Worm (Caenorhabditis elegans) whole organism, L1 larva: ENCODE data around the gene T06A10.107.

ENCODE experiments used
- ama-1 ChIP-seq: fragments of 150-350 bp; optimal IDR thresholded peaks from 2 replicates; lab custom pipeline; 2014
- ces-1 ChIP-seq: fragments of 150-350 bp; optimal IDR thresholded peaks from 2 replicates; lab custom pipeline; 2014; ENCODE audit warnings: missing biosample characterization, missing genetic modification reagents, missing genetic modification characterization
- efl-1 ChIP-seq, 4 experiments: fragments of 150-350 bp; optimal IDR thresholded peaks in 3 of 4; peaks in 1 of 4; 1 replicate in 1 of 4; 2 replicates in 3 of 4; lab custom pipeline; 2014; ENCODE audit warnings: missing biosample characterization in 2 of 4, missing genetic modification characterization in 2 of 4, missing genetic modification reagents in 2 of 4
- fkh-10 ChIP-seq: sonication (generic microtip); optimal IDR thresholded peaks from 2 replicates; lab custom pipeline; 2017; ENCODE audit warnings: missing biosample characterization, missing genetic modification reagents, missing genetic modification characterization
- fos-1 ChIP-seq: fragments of 150-350 bp; optimal IDR thresholded peaks from 2 replicates; lab custom pipeline; 2014; ENCODE audit warnings: missing biosample characterization, missing genetic modification characterization
- lin-35 ChIP-seq, 2 experiments: fragments of 150-350 bp; optimal IDR thresholded peaks; 2 replicates each; lab custom pipeline; 2014; ENCODE audit warnings: missing biosample characterization in 2 of 2, missing genetic modification characterization in 2 of 2, missing genetic modification reagents in 2 of 2
- nhr-84 ChIP-seq: sonication (generic microtip); optimal IDR thresholded peaks from 2 replicates; lab custom pipeline; 2017; ENCODE audit warnings: missing biosample characterization, missing genetic modification characterization
- tbx-2 ChIP-seq: sonication (generic microtip); optimal IDR thresholded peaks from 2 replicates; lab custom pipeline; 2016; ENCODE audit warnings: missing genetic modification characterization, missing compliant biosample characterization
- unc-130 ChIP-seq: fragments of 150-350 bp; optimal IDR thresholded peaks from 2 replicates; lab custom pipeline; 2017; ENCODE audit warnings: missing biosample characterization, missing genetic modification characterization, inconsistent platforms

DNA sequence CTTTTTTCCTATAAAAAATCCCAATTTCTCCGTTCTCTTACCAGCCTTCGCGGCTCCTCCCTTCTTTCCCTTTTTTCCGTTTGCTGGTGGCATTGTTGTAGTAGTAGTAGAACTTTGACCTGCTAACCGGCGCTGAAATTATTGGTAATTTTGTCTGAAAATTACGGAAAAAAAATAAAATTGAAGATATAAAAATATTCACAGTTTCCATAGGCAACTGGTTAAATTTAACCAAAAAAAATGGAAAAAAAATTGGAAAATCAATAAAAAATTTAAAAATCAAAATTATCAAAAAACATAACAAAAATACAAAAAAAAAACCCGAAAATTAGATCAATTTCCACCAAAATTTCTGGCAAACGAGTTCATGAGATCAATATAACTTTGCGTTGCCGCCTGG is 12.5 kb upstream of the T06A10.107 start, which contains the start of gene map-2:
- TF ChIP-seq lin-35 (GFP tag; optimal IDR thresholded peaks at IDR 0.05; lab: Kevin White, UChicago) (no peak), unc-130 (tag; lab: Kevin White, UChicago) (no peak), tbx-2 (tag; lab: Kevin White, UChicago) (no peak), ama-1 (no peak), efl-1 (optimal IDR thresholded peaks at IDR 0.05; lab: Kevin White, UChicago) (no peak), efl-1 (GFP tag; optimal IDR thresholded peaks at IDR 0.05 in 1 of 2; lab: Kevin White, UChicago) (no peak), nhr-84 (tag; lab: Kevin White, UChicago) (no peak), fos-1 (tag; lab: Kevin White, UChicago) (no peak), fkh-10 (no peak), ces-1 (no peak)
